Worm (Caenorhabditis elegans) whole organism, young adult: Measurements from ENCODE around the gene Y67A10A.3.

Experiments
- B0336.3 ChIP-seq: fragments of 200-800 bp; sonication (Bioruptor generic); IDR thresholded peaks from 2 replicates; pipeline ENCODE4 v1.3.6; 2022; ENCODE audit warnings: missing genetic modification characterization, missing compliant biosample characterization
- C06A6.2 ChIP-seq: fragments of 200-800 bp; sonication (Bioruptor generic); conservative IDR thresholded peaks from 2 replicates; pipeline ENCODE4 v1.3.6; 2022; ENCODE audit warnings: missing genetic modification characterization, missing compliant biosample characterization
- F39B2.1 ChIP-seq: fragments of 200-800 bp; sonication (Bioruptor generic); IDR thresholded peaks from 2 replicates; pipeline ENCODE4 v1.3.6; 2022; ENCODE audit warnings: missing genetic modification reagents, missing genetic modification characterization, missing compliant biosample characterization
- F49E8.2 ChIP-seq: sonication (generic microtip); optimal IDR thresholded peaks from 3 replicates; lab custom pipeline; 2017; ENCODE audit warnings: missing genetic modification characterization, mild to moderate bottlenecking, missing compliant biosample characterization, antibody characterized with exemption, moderate library complexity; ENCODE audit not compliant: insufficient read depth
- K11D2.4 ChIP-seq: fragments of 200-800 bp; sonication (Bioruptor generic); IDR thresholded peaks from 2 replicates; pipeline ENCODE4 v1.3.6; 2022; ENCODE audit warnings: missing genetic modification reagents, missing genetic modification characterization, missing compliant biosample characterization
- Y56A3A.18 ChIP-seq: fragments of 200-800 bp; sonication (Bioruptor generic); IDR thresholded peaks from 2 replicates; pipeline ENCODE4 v1.3.6; 2022; ENCODE audit warnings: missing genetic modification reagents, missing genetic modification characterization, missing compliant biosample characterization
- Y67H2A.10 ChIP-seq: fragments of 200-800 bp; sonication (Bioruptor generic); conservative IDR thresholded peaks from 2 replicates; pipeline ENCODE4 v1.3.6; 2022; ENCODE audit warnings: missing genetic modification reagents, missing genetic modification characterization, missing compliant biosample characterization
- ZK185.1 ChIP-seq: sonication (generic microtip); optimal IDR thresholded peaks from 2 replicates; lab custom pipeline; 2016; ENCODE audit warnings: mild to moderate bottlenecking, missing genetic modification characterization, missing compliant biosample characterization; ENCODE audit not compliant: poor library complexity, severe bottlenecking
- akir-1 ChIP-seq: fragments of 200-800 bp; sonication (Bioruptor generic); optimal IDR thresholded peaks from 2 replicates; lab custom pipeline; 2018; ENCODE audit warnings: mild to moderate bottlenecking, missing genetic modification characterization, moderate library complexity, missing compliant biosample characterization
- athp-1 ChIP-seq: sonication (generic microtip); optimal IDR thresholded peaks from 2 replicates; lab custom pipeline; 2017; ENCODE audit warnings: mild to moderate bottlenecking, missing genetic modification characterization, missing compliant biosample characterization
- attf-6 ChIP-seq: fragments of 200-800 bp; sonication (Bioruptor generic); IDR thresholded peaks from 2 replicates; pipeline ENCODE4 v1.3.6; 2022; ENCODE audit warnings: missing genetic modification reagents, missing genetic modification characterization, missing compliant biosample characterization
- ceh-40 ChIP-seq: fragments of 200-800 bp; sonication (Bioruptor generic); IDR thresholded peaks from 2 replicates; pipeline ENCODE4 v1.3.6; 2022; ENCODE audit warnings: missing genetic modification characterization, missing compliant biosample characterization
- ceh-79 ChIP-seq: sonication (generic microtip); optimal IDR thresholded peaks from 2 replicates; lab custom pipeline; 2017; ENCODE audit warnings: mild to moderate bottlenecking, missing genetic modification characterization, missing compliant biosample characterization
- chd-7 ChIP-seq: sonication (generic microtip); optimal IDR thresholded peaks from 2 replicates; lab custom pipeline; 2016; ENCODE audit warnings: mild to moderate bottlenecking, missing genetic modification characterization, moderate library complexity, missing compliant biosample characterization
- egl-44 ChIP-seq: fragments of 200-800 bp; sonication (Bioruptor generic); IDR thresholded peaks from 2 replicates; pipeline ENCODE4 v1.3.6; 2022; ENCODE audit warnings: missing genetic modification reagents, missing genetic modification characterization, missing compliant biosample characterization
- ekl-4 ChIP-seq: fragments of 200-800 bp; sonication (Bioruptor generic); IDR thresholded peaks from 2 replicates; pipeline ENCODE4 v1.3.6; 2022; ENCODE audit warnings: missing genetic modification reagents, missing genetic modification characterization, missing compliant biosample characterization
- hmg-1.2 ChIP-seq: fragments of 200-800 bp; sonication (Bioruptor generic); IDR thresholded peaks from 2 replicates; pipeline ENCODE4 v1.3.6; 2022; ENCODE audit warnings: missing genetic modification reagents, missing genetic modification characterization, missing compliant biosample characterization
- lin-26 ChIP-seq: fragments of 200-800 bp; sonication (Bioruptor generic); IDR thresholded peaks from 2 replicates; pipeline ENCODE4 v1.3.6; 2022; ENCODE audit warnings: missing genetic modification reagents, missing genetic modification characterization, missing compliant biosample characterization
- lin-40 ChIP-seq: sonication (generic microtip); optimal IDR thresholded peaks from 2 replicates; lab custom pipeline; 2016; ENCODE audit warnings: missing genetic modification characterization, mild to moderate bottlenecking, missing compliant biosample characterization, missing genotype, missing genetic modification reagents
- lin-54 ChIP-seq: fragments of 200-800 bp; sonication (Bioruptor generic); optimal IDR thresholded peaks from 2 replicates; lab custom pipeline; 2018; ENCODE audit warnings: mild to moderate bottlenecking, missing genetic modification characterization, missing compliant biosample characterization
- lsl-1 ChIP-seq: fragments of 200-800 bp; sonication (Bioruptor generic); optimal IDR thresholded peaks from 2 replicates; lab custom pipeline; 2018; ENCODE audit warnings: mild to moderate bottlenecking, missing genetic modification characterization, moderate library complexity, missing compliant biosample characterization
- mxl-1 ChIP-seq: sonication (generic microtip); optimal IDR thresholded peaks from 2 replicates; lab custom pipeline; 2016; ENCODE audit warnings: missing genetic modification characterization, missing compliant biosample characterization
- nhr-90 ChIP-seq: sonication (generic microtip); optimal IDR thresholded peaks from 2 replicates; lab custom pipeline; 2016; ENCODE audit warnings: missing genotype, mild to moderate bottlenecking, missing genetic modification characterization, missing compliant biosample characterization
- pbrm-1 ChIP-seq: fragments of 200-800 bp; sonication (Bioruptor generic); IDR thresholded peaks from 2 replicates; pipeline ENCODE4 v1.3.6; 2022; ENCODE audit warnings: missing genetic modification reagents, missing genetic modification characterization, missing compliant biosample characterization
- pha-4 ChIP-seq: fragments of 150-350 bp; sonication (generic microtip); optimal IDR thresholded peaks from 2 replicates; lab custom pipeline; 2014; ENCODE audit warnings: missing biosample characterization, missing genetic modification reagents, missing genetic modification characterization
- rec-8 ChIP-seq, 2 experiments: sonication (generic microtip); optimal IDR thresholded peaks; 2 replicates each; lab custom pipeline; 2016; ENCODE audit warnings: mild to moderate bottlenecking in 2 of 2, missing genetic modification characterization in 2 of 2, missing genetic modification reagents in 2 of 2, missing genotype in 2 of 2, missing biosample characterization in 1 of 2, missing compliant biosample characterization in 1 of 2, moderate library complexity in 1 of 2
- tbx-9 ChIP-seq: sonication (generic microtip); optimal IDR thresholded peaks from 2 replicates; lab custom pipeline; 2016; ENCODE audit warnings: borderline replicate concordance, missing genetic modification characterization, inconsistent platforms, missing compliant biosample characterization
- unc-130 ChIP-seq: sonication (generic microtip); optimal IDR thresholded peaks from 2 replicates; lab custom pipeline; 2016; ENCODE audit warnings: missing genetic modification reagents, missing genetic modification characterization, missing compliant biosample characterization
- unc-62 ChIP-seq: fragments of 150-350 bp; optimal IDR thresholded peaks from 2 replicates; lab custom pipeline; 2014; ENCODE audit warnings: missing biosample characterization, missing genetic modification reagents, missing genetic modification characterization
- ztf-26 ChIP-seq: sonication (generic microtip); optimal IDR thresholded peaks from 2 replicates; lab custom pipeline; 2017; ENCODE audit warnings: missing genetic modification characterization, missing compliant biosample characterization
- ztf-28 ChIP-seq: fragments of 200-800 bp; sonication (Bioruptor generic); IDR thresholded peaks from 2 replicates; pipeline ENCODE4 v1.3.6; 2022; ENCODE audit warnings: missing genetic modification reagents, missing genetic modification characterization, missing compliant biosample characterization

Gene Y67A10A.3

ce11 chrIV:14365837-14366378 is 31.6 kb upstream of the Y67A10A.3 start:
- no peak for TF ChIP-seq Y67H2A.10 (GFP tag; lab: Robert Waterston, UW)
- TF ChIP-seq ZK185.1 (tag; lab: Kevin White, UChicago), result no peak
- TF ChIP-seq hmg-1.2, result no peak
- no peak for TF ChIP-seq lin-40 (tag; lab: Kevin White, UChicago)
- no peak for TF ChIP-seq Y56A3A.18
- TF ChIP-seq ekl-4 (GFP tag; lab: Robert Waterston, UW), result no peak
- TF ChIP-seq F39B2.1, result no peak
- TF ChIP-seq unc-130 (GFP tag; lab: Kevin White, UChicago), result no peak
- TF ChIP-seq C06A6.2 (GFP tag; lab: Robert Waterston, UW), result no peak
- no peak for TF ChIP-seq chd-7 (tag; lab: Kevin White, UChicago)
- no peak for TF ChIP-seq lsl-1
- TF ChIP-seq pha-4 (tag; lab: Kevin White, UChicago), result no peak
- TF ChIP-seq F49E8.2 (tag; lab: Kevin White, UChicago), result no peak
- TF ChIP-seq nhr-90, result no peak

- TF ChIP-seq K11D2.4 (GFP tag; lab: Robert Waterston, UW), result no peak
These were observed 26.9 kb upstream of the Y67A10A.3 start, which contains the start of gene ssu-2 for ce11 chrIV:14361189-14361588. TSS of gene ssu-2 (plus strand) at chrIV:14361247.

ce11 chrIV:14356120-14356519 is 21.9 kb upstream of the Y67A10A.3 start:
- TF ChIP-seq lin-26 (GFP tag; lab: Robert Waterston, UW) (no peak), nhr-90 (no peak), athp-1 (tag; lab: Kevin White, UChicago) (no peak), ceh-79 (tag; lab: Kevin White, UChicago) (no peak), pha-4 (tag; lab: Kevin White, UChicago) (no peak), unc-62 (GFP tag; lab: Kevin White, UChicago) (no peak), pbrm-1 (GFP tag; lab: Robert Waterston, UW) (no peak), tbx-9 (no peak), ceh-40 (no peak), egl-44 (GFP tag; lab: Robert Waterston, UW) (no peak), lin-54 (GFP tag; lab: Kevin White, UChicago) (no peak), rec-8 (tag; optimal IDR thresholded peaks at IDR 0.05; lab: Kevin White, UChicago) (no peak), B0336.3 (GFP tag; lab: Robert Waterston, UW) (no peak), mxl-1 (tag; lab: Kevin White, UChicago) (no peak), ztf-26 (tag; lab: Kevin White, UChicago) (no peak), ekl-4 (GFP tag; lab: Robert Waterston, UW) (no peak)

- TF ChIP-seq attf-6 (GFP tag; lab: Robert Waterston, UW) (0 out of 2 replicates have a peak, but pooled peaks have one; percentile 51), akir-1 (GFP tag; lab: Kevin White, UChicago) (no peak)
These were observed 16.4 kb upstream of the Y67A10A.3 start, which contains the start of gene oac-56 for ce11 chrIV:14350651-14351050. TSS of gene oac-56 (minus strand) at chrIV:14350751.

- TF ChIP-seq attf-6 (GFP tag; lab: Robert Waterston, UW) (no peak), ekl-4 (GFP tag; lab: Robert Waterston, UW) (no peak), ceh-40 (no peak), ztf-28 (no peak)
These were observed 9.5 kb upstream of the Y67A10A.3 start, which contains the start of gene srlf-28 for ce11 chrIV:14343756-14344155. TSS of gene srlf-28 (minus strand) at chrIV:14343856.
